Fruit fly (Drosophila melanogaster) whole organism, embryonic: ENCODE data around the gene CG11699.

Experiments used
- Bgb ChIP-seq: fragments of 200-800 bp; sonication (Bioruptor generic); IDR thresholded peaks from 2 replicates; pipeline ENCODE4 v1.3.6; 2022; ENCODE audit warnings: missing biosample characterization, missing genetic modification characterization; ENCODE audit not compliant: partially characterized antibody
- Blimp-1 ChIP-seq: fragments of 200-800 bp; sonication (Bioruptor generic); optimal IDR thresholded peaks from 3 replicates; lab custom pipeline; 2018; ENCODE audit warnings: missing biosample characterization, missing genetic modification characterization, mild to moderate bottlenecking, moderate library complexity, missing genetic modification reagents
- CG11093 ChIP-seq: fragments of 200-800 bp; sonication (Bioruptor generic); IDR thresholded peaks from 3 replicates; pipeline ENCODE4 v1.3.6; 2022; ENCODE audit warnings: missing biosample characterization, missing genetic modification characterization
- CG11695 ChIP-seq: fragments of 200-800 bp; sonication (Bioruptor generic); IDR thresholded peaks from 3 replicates; pipeline ENCODE4 v1.3.6; 2022; ENCODE audit warnings: missing biosample characterization, missing genetic modification characterization
- CG11696 ChIP-seq: fragments of 200-800 bp; sonication (Bioruptor generic); IDR thresholded peaks from 2 replicates; pipeline ENCODE4 v1.3.6; 2022; ENCODE audit warnings: missing biosample characterization, missing genetic modification characterization
- CG13287 ChIP-seq: fragments of 200-800 bp; sonication (Bioruptor generic); IDR thresholded peaks from 2 replicates; pipeline ENCODE4 v1.3.6; 2022; ENCODE audit warnings: missing biosample characterization, missing genetic modification characterization; ENCODE audit not compliant: partially characterized antibody
- CG15696 ChIP-seq: fragments of 200-800 bp; sonication (Bioruptor generic); optimal IDR thresholded peaks from 2 replicates; lab custom pipeline; 2019; ENCODE audit warnings: missing biosample characterization, mild to moderate bottlenecking, missing genetic modification characterization, moderate library complexity
- CG17361 ChIP-seq: fragments of 200-800 bp; sonication (Bioruptor generic); IDR thresholded peaks from 3 replicates; pipeline ENCODE4 v1.3.6; 2022; ENCODE audit warnings: missing biosample characterization, missing genetic modification characterization
- CG17829 ChIP-seq: fragments of 200-800 bp; optimal IDR thresholded peaks from 2 replicates; lab custom pipeline; 2019; ENCODE audit warnings: missing biosample characterization, mild to moderate bottlenecking, missing genetic modification characterization, moderate library complexity
- CG1832 ChIP-seq: fragments of 200-800 bp; sonication (Bioruptor generic); optimal IDR thresholded peaks from 2 replicates; lab custom pipeline; 2017; ENCODE audit warnings: missing biosample characterization, mild to moderate bottlenecking, missing genetic modification characterization, inconsistent platforms
- CG2712 ChIP-seq: fragments of 200-800 bp; optimal IDR thresholded peaks from 3 replicates; lab custom pipeline; 2019; ENCODE audit warnings: missing biosample characterization, mild to moderate bottlenecking, missing genetic modification characterization, moderate library complexity
- CG30431 ChIP-seq: fragments of 200-800 bp; sonication (Bioruptor generic); optimal IDR thresholded peaks from 2 replicates; lab custom pipeline; 2017; ENCODE audit warnings: missing biosample characterization, missing genetic modification characterization
- CG31365 ChIP-seq: fragments of 200-800 bp; sonication (Bioruptor generic); optimal IDR thresholded peaks from 2 replicates; lab custom pipeline; 2018; ENCODE audit warnings: missing biosample characterization, mild to moderate bottlenecking, missing genetic modification characterization
- CG31441 ChIP-seq: fragments of 200-800 bp; sonication (Bioruptor generic); IDR thresholded peaks from 2 replicates; pipeline ENCODE4 v1.3.6; 2022; ENCODE audit warnings: missing biosample characterization, missing genetic modification characterization
- CG32772 ChIP-seq: fragments of 200-800 bp; sonication (Bioruptor generic); IDR thresholded peaks from 2 replicates; pipeline ENCODE4 v1.3.6; 2022; ENCODE audit warnings: missing biosample characterization, missing genetic modification characterization
- CG6689 ChIP-seq: fragments of 200-800 bp; sonication (Bioruptor generic); IDR thresholded peaks from 2 replicates; pipeline ENCODE4 v1.3.6; 2022; ENCODE audit warnings: missing biosample characterization, missing genetic modification characterization
- CG6791 ChIP-seq: fragments of 200-800 bp; sonication (Bioruptor generic); IDR thresholded peaks from 3 replicates; pipeline ENCODE4 v1.3.6; 2022; ENCODE audit warnings: missing biosample characterization, missing genetic modification characterization; ENCODE audit not compliant: partially characterized antibody
- CG7839 ChIP-seq: fragments of 200-800 bp; sonication (Bioruptor generic); optimal IDR thresholded peaks from 3 replicates; lab custom pipeline; 2018; ENCODE audit warnings: missing biosample characterization, mild to moderate bottlenecking, missing genetic modification characterization, moderate library complexity
- CG7963 ChIP-seq: fragments of 200-800 bp; sonication (Bioruptor generic); IDR thresholded peaks from 3 replicates; pipeline ENCODE4 v1.3.6; 2022; ENCODE audit warnings: missing biosample characterization, missing genetic modification characterization; ENCODE audit not compliant: partially characterized antibody
- CG8359 ChIP-seq: fragments of 200-800 bp; sonication (Bioruptor generic); optimal IDR thresholded peaks from 2 replicates; lab custom pipeline; 2017; ENCODE audit warnings: missing biosample characterization, mild to moderate bottlenecking, missing genetic modification characterization, borderline replicate concordance
- CG9215 ChIP-seq: fragments of 200-800 bp; sonication (Bioruptor generic); IDR thresholded peaks from 2 replicates; pipeline ENCODE4 v1.3.6; 2022; ENCODE audit warnings: missing biosample characterization, missing genetic modification characterization
- CG9727 ChIP-seq: fragments of 200-800 bp; sonication (Bioruptor generic); optimal IDR thresholded peaks from 3 replicates; lab custom pipeline; 2017; ENCODE audit warnings: missing biosample characterization, mild to moderate bottlenecking, missing genetic modification characterization
- D19A ChIP-seq: fragments of 200-800 bp; optimal IDR thresholded peaks from 3 replicates; lab custom pipeline; 2019; ENCODE audit warnings: missing biosample characterization, mild to moderate bottlenecking, missing genetic modification characterization, moderate library complexity
- MTF-1 ChIP-seq: fragments of 200-800 bp; sonication (Bioruptor generic); optimal IDR thresholded peaks from 2 replicates; lab custom pipeline; 2018; ENCODE audit warnings: missing biosample characterization, mild to moderate bottlenecking, missing genetic modification characterization, borderline replicate concordance
- Nf-YC ChIP-seq: fragments of 200-800 bp; optimal IDR thresholded peaks from 3 replicates; lab custom pipeline; 2019; ENCODE audit warnings: missing biosample characterization, mild to moderate bottlenecking, missing genetic modification characterization, moderate library complexity
- Opbp ChIP-seq: fragments of 200-800 bp; sonication (Bioruptor generic); IDR thresholded peaks from 3 replicates; pipeline ENCODE4 v1.3.6; 2022; ENCODE audit warnings: missing biosample characterization, missing genetic modification characterization; ENCODE audit not compliant: partially characterized antibody
- Sin3A ChIP-seq: fragments of >200 bp; optimal IDR thresholded peaks from 2 replicates; lab custom pipeline; 2018
- Vsx1 ChIP-seq: fragments of 200-800 bp; sonication (Bioruptor generic); optimal IDR thresholded peaks from 2 replicates; lab custom pipeline; 2017; ENCODE audit warnings: missing biosample characterization, mild to moderate bottlenecking, missing genetic modification characterization, missing genetic modification reagents
- Xrp1 ChIP-seq: fragments of 200-800 bp; sonication (Bioruptor generic); IDR thresholded peaks from 2 replicates; pipeline ENCODE4 v1.3.6; 2022; ENCODE audit warnings: missing biosample characterization, missing genetic modification characterization
- ara ChIP-seq: fragments of 200-800 bp; sonication (Bioruptor generic); IDR thresholded peaks from 2 replicates; pipeline ENCODE4 v1.3.6; 2022; ENCODE audit warnings: missing biosample characterization, missing genetic modification characterization
- az2 ChIP-seq: fragments of 200-800 bp; sonication (Bioruptor generic); optimal IDR thresholded peaks from 3 replicates; lab custom pipeline; 2016; ENCODE audit warnings: missing biosample characterization, missing genetic modification characterization
- bcd ChIP-seq: fragments of 200-800 bp; sonication (Bioruptor generic); optimal IDR thresholded peaks from 2 replicates; lab custom pipeline; 2017; ENCODE audit warnings: missing biosample characterization, mild to moderate bottlenecking, missing genetic modification characterization
- cato ChIP-seq: fragments of 200-800 bp; sonication (Bioruptor generic); optimal IDR thresholded peaks from 2 replicates; lab custom pipeline; 2016; ENCODE audit warnings: missing biosample characterization, missing genetic modification characterization, borderline replicate concordance
- cg ChIP-seq: fragments of 200-800 bp; sonication (Bioruptor generic); optimal IDR thresholded peaks from 3 replicates; lab custom pipeline; 2019; ENCODE audit warnings: missing biosample characterization, mild to moderate bottlenecking, missing genetic modification characterization, moderate library complexity
- dmrt11E ChIP-seq: fragments of 200-800 bp; sonication (Bioruptor generic); optimal IDR thresholded peaks from 3 replicates; lab custom pipeline; 2018; ENCODE audit warnings: missing biosample characterization, mild to moderate bottlenecking, missing genetic modification characterization, moderate library complexity
- dysf ChIP-seq: fragments of 200-800 bp; sonication (Bioruptor generic); IDR thresholded peaks from 3 replicates; pipeline ENCODE4 v1.3.6; 2022; ENCODE audit warnings: missing biosample characterization, missing genetic modification characterization
- grn ChIP-seq: fragments of 200-800 bp; sonication (Bioruptor generic); optimal IDR thresholded peaks from 3 replicates; lab custom pipeline; 2017; ENCODE audit warnings: missing biosample characterization, missing genetic modification characterization
- gro ChIP-seq: fragments of 200-800 bp; sonication (Bioruptor generic); optimal IDR thresholded peaks from 2 replicates; lab custom pipeline; 2016; ENCODE audit warnings: missing biosample characterization, missing genetic modification characterization
- ham ChIP-seq: fragments of 200-800 bp; sonication (Bioruptor generic); IDR thresholded peaks from 2 replicates; pipeline ENCODE4 v1.3.6; 2022; ENCODE audit warnings: missing biosample characterization, missing genetic modification characterization
- lola ChIP-seq, 3 experiments: fragments of >200 bp in 2 of 3; fragments of 200-800 bp in 1 of 3; sonication (Bioruptor generic) in 1 of 3; optimal IDR thresholded peaks; 2 replicates each; lab custom pipeline; 2017 to 2019; ENCODE audit warnings: missing biosample characterization in 3 of 3, missing genetic modification characterization in 3 of 3, mild to moderate bottlenecking in 1 of 3, moderate library complexity in 1 of 3
- odd ChIP-seq: fragments of 200-800 bp; sonication (Bioruptor generic); optimal IDR thresholded peaks from 2 replicates; lab custom pipeline; 2017; ENCODE audit warnings: missing biosample characterization, mild to moderate bottlenecking, missing genetic modification characterization
- row ChIP-seq: fragments of 200-800 bp; sonication (Bioruptor generic); IDR thresholded peaks from 3 replicates; pipeline ENCODE4 v1.3.6; 2022; ENCODE audit warnings: missing biosample characterization, missing genetic modification characterization
- sens ChIP-seq: fragments of 200-800 bp; sonication (Bioruptor generic); peaks from one replicate; lab custom pipeline; 2016; ENCODE audit warnings: missing biosample characterization, missing genetic modification characterization
- trem ChIP-seq: fragments of 200-800 bp; optimal IDR thresholded peaks from 3 replicates; lab custom pipeline; 2019; ENCODE audit warnings: missing biosample characterization, mild to moderate bottlenecking, missing genetic modification characterization, moderate library complexity
- zen2 ChIP-seq: fragments of 200-800 bp; sonication (Bioruptor generic); IDR thresholded peaks from 3 replicates; pipeline ENCODE4 v1.3.6; 2022; ENCODE audit warnings: missing biosample characterization, missing genetic modification characterization; ENCODE audit not compliant: partially characterized antibody
- zf30C ChIP-seq: fragments of 200-800 bp; sonication (Bioruptor generic); optimal IDR thresholded peaks from 3 replicates; lab custom pipeline; 2018; ENCODE audit warnings: missing biosample characterization, mild to moderate bottlenecking, missing genetic modification characterization
- zfh1 ChIP-seq: fragments of 200-800 bp; sonication (Bioruptor generic); IDR thresholded peaks from 3 replicates; pipeline ENCODE4 v1.3.6; 2022; ENCODE audit warnings: missing biosample characterization, missing genetic modification characterization

The CG11699 gene

dm6 chrX:11544110-11544950 lies 26.1 kb upstream of the CG11699 start (continued):
- TF ChIP-seq trem (tag; lab: Kevin White, UChicago) (peak; percentile 18), lola (GFP tag; optimal IDR thresholded peaks at IDR 0.05; lab: Kevin White, UChicago) (peak in 1 of 3 experiments; percentile 44), CG7839 (tag; lab: Kevin White, UChicago) (peak; percentile 11), CG15696 (tag; lab: Kevin White, UChicago) (no peak), dmrt11E (tag; lab: Kevin White, UChicago) (peak; percentile 66), CG9215 (GFP tag; lab: Robert Waterston, UW) (no peak), CG17361 (0 out of 3 replicates have a peak, but pooled peaks have one; percentile 26), CG31365 (tag; lab: Kevin White, UChicago) (peak; percentile 93), gro (GFP tag; lab: Kevin White, UChicago) (no peak), sens (peak; percentile 68), CG2712 (peak; percentile 68), Bgb (0 out of 2 replicates have a peak, but pooled peaks have one; percentile 24), CG13287 (GFP tag; lab: Robert Waterston, UW) (no peak), zen2 (GFP tag; lab: Robert Waterston, UW) (no peak), ara (0 out of 2 replicates have a peak, but pooled peaks have one; percentile 24), Opbp (GFP tag; lab: Robert Waterston, UW) (no peak), cato (GFP tag; lab: Kevin White, UChicago) (no peak), Sin3A (lab: Kevin White, UChicago) (no peak), az2 (GFP tag; lab: Kevin White, UChicago) (peak; percentile 14), zfh1 (GFP tag; lab: Robert Waterston, UW) (0 out of 3 replicates have a peak, but pooled peaks have one; percentile 19), CG30431 (GFP tag; lab: Kevin White, UChicago) (no peak), CG32772 (0 out of 2 replicates have a peak, but pooled peaks have one; percentile 8), CG8359 (GFP tag; lab: Kevin White, UChicago) (peak; percentile 27), Xrp1 (GFP tag; lab: Robert Waterston, UW) (peak; percentile 53), CG11093 (GFP tag; lab: Robert Waterston, UW) (no peak), row (GFP tag; lab: Robert Waterston, UW) (peak; percentile 51; the same call in 2 of the 3 replicates), CG1832 (GFP tag; lab: Kevin White, UChicago) (peak; percentile 45), cg (GFP tag; lab: Kevin White, UChicago) (peak; percentile 38), Vsx1 (GFP tag; lab: Kevin White, UChicago) (no peak), CG7963 (GFP tag; lab: Robert Waterston, UW) (no peak), bcd (no peak), zf30C (peak; percentile 11), CG17829 (peak; percentile 21), CG11696 (GFP tag; lab: Robert Waterston, UW) (peak; percentile 85), D19A (tag; lab: Kevin White, UChicago) (peak; percentile 28), dysf (GFP tag; lab: Robert Waterston, UW) (0 out of 3 replicates have a peak, but pooled peaks have one; percentile 24), ham (GFP tag; lab: Robert Waterston, UW) (no peak), grn (no peak), CG6791 (GFP tag; lab: Robert Waterston, UW) (no peak), odd (GFP tag; lab: Kevin White, UChicago) (no peak), Nf-YC (tag; lab: Kevin White, UChicago) (no peak), CG6689 (0 out of 2 replicates have a peak, but pooled peaks have one; percentile 10), CG31441 (GFP tag; lab: Robert Waterston, UW) (peak; percentile 43; the same call in 1 of the 2 replicates), CG9727 (peak; percentile 25), CG11695 (GFP tag; lab: Robert Waterston, UW) (0 out of 3 replicates have a peak, but pooled peaks have one; percentile 21), Blimp-1 (GFP tag; lab: Kevin White, UChicago) (peak; percentile 37), MTF-1 (GFP tag; lab: Kevin White, UChicago) (no peak)
